Worm (Caenorhabditis elegans) whole organism, L3 larva: ENCODE measurements around the gene gmn-1.

Experiments used
- elt-2 ChIP-seq: sonication (generic microtip); optimal IDR thresholded peaks from 2 replicates; lab custom pipeline; 2016; ENCODE audit warnings: missing genetic modification reagents, mild to moderate bottlenecking, missing genetic modification characterization, missing compliant biosample characterization
- elt-3 ChIP-seq, 3 experiments: fragments of 150-350 bp in 1 of 3; sonication (generic microtip) in 2 of 3; optimal IDR thresholded peaks; 2 replicates in 2 of 3; 4 replicates in 1 of 3; lab custom pipeline; 2014 to 2017; ENCODE audit warnings: missing biosample characterization in 3 of 3, missing genetic modification characterization in 3 of 3
- eor-1 ChIP-seq, 2 experiments: fragments of 150-350 bp; optimal IDR thresholded peaks; 2 replicates each; lab custom pipeline; 2014 to 2018; ENCODE audit warnings: missing biosample characterization in 2 of 2, missing genetic modification characterization in 2 of 2
- fos-1 ChIP-seq: fragments of 150-350 bp; optimal IDR thresholded peaks from 2 replicates; lab custom pipeline; 2014; ENCODE audit warnings: missing biosample characterization, missing genetic modification characterization
- jun-1 ChIP-seq: fragments of 150-350 bp; optimal IDR thresholded peaks from 2 replicates; lab custom pipeline; 2014; ENCODE audit warnings: missing biosample characterization, missing genetic modification reagents, missing genetic modification characterization
- lin-15B ChIP-seq: fragments of 150-350 bp; optimal IDR thresholded peaks from 2 replicates; lab custom pipeline; 2014; ENCODE audit warnings: missing biosample characterization, missing genetic modification characterization
- nhr-23 ChIP-seq: fragments of 150-350 bp; optimal IDR thresholded peaks from 2 replicates; lab custom pipeline; 2014; ENCODE audit warnings: missing biosample characterization, missing genetic modification reagents, missing genetic modification characterization
- nhr-76 ChIP-seq: fragments of 150-350 bp; sonication (generic microtip); optimal IDR thresholded peaks from 5 replicates; lab custom pipeline; 2014; ENCODE audit warnings: missing biosample characterization, missing genetic modification characterization
- sea-2 ChIP-seq: fragments of 150-350 bp; sonication (generic microtip); optimal IDR thresholded peaks from 4 replicates; lab custom pipeline; 2014; ENCODE audit warnings: missing biosample characterization, missing genetic modification reagents, missing genetic modification characterization

DNA sequence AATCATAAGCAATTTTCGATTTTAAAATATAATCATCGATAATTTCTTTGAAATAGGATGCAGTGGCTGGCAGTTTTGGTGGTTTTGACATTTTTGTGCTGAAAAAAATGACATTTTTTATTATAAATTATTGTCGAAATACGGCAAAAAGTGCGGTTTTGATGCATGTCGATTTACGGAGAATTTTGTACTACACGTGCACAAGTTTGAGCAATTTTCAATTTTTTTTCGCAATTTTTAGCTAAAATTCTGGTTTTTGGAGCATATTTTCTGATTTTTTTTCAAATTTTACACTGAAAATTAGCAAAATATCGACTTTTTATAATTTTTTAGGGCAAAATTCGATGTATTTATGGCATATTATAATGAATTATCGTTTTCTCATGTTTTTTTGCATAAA, 9.5 kb downstream of the gmn-1 start, which contains the start of gene Y75B8A.13:
- TF ChIP-seq nhr-23 (tag; lab: Kevin White, UChicago) (no peak), jun-1 (no peak), nhr-76 (tag; lab: Kevin White, UChicago) (no peak), lin-15B (tag; lab: Kevin White, UChicago) (no peak), elt-2 (tag; lab: Kevin White, UChicago) (no peak), elt-3 (tag; optimal IDR thresholded peaks at IDR 0.05; lab: Kevin White, UChicago) (no peak), sea-2 (GFP tag; lab: Kevin White, UChicago) (no peak), eor-1 (tag; optimal IDR thresholded peaks at IDR 0.05; lab: Kevin White, UChicago) (no peak), fos-1 (tag; lab: Kevin White, UChicago) (no peak)
